Worm (Caenorhabditis elegans) whole organism, L2 larva: Measurements from ENCODE around the gene acr-7.

Experiments used
- C34F6.9 ChIP-seq: fragments of 150-350 bp; optimal IDR thresholded peaks from 2 replicates; lab custom pipeline; 2014; ENCODE audit warnings: missing biosample characterization, missing genetic modification characterization
- F13H6.1 ChIP-seq: sonication (generic microtip); optimal IDR thresholded peaks from 2 replicates; lab custom pipeline; 2016; ENCODE audit warnings: missing genetic modification characterization, missing compliant biosample characterization
- R02D3.7 ChIP-seq: fragments of 150-350 bp; optimal IDR thresholded peaks from 2 replicates; lab custom pipeline; 2014; ENCODE audit warnings: missing biosample characterization, missing genetic modification characterization
- Y55F3AM.14 ChIP-seq: fragments of 200-800 bp; sonication (Bioruptor generic); optimal IDR thresholded peaks from 2 replicates; lab custom pipeline; 2018; ENCODE audit warnings: mild to moderate bottlenecking, missing genetic modification characterization, missing compliant biosample characterization
- ZK546.5 ChIP-seq: sonication (generic microtip); optimal IDR thresholded peaks from 2 replicates; lab custom pipeline; 2017; ENCODE audit warnings: missing biosample characterization, missing genetic modification characterization
- alr-1 ChIP-seq: fragments of 150-350 bp; optimal IDR thresholded peaks from 2 replicates; lab custom pipeline; 2014; ENCODE audit warnings: missing biosample characterization, missing genetic modification characterization
- aly-2 ChIP-seq: fragments of 150-350 bp; optimal IDR thresholded peaks from 2 replicates; lab custom pipeline; 2014; ENCODE audit warnings: missing biosample characterization, missing genetic modification characterization
- ama-1 ChIP-seq: fragments of 150-350 bp; optimal IDR thresholded peaks from 2 replicates; lab custom pipeline; 2018; ENCODE audit warnings: inconsistent platforms
- blmp-1 ChIP-seq: sonication (generic microtip); optimal IDR thresholded peaks from 2 replicates; lab custom pipeline; 2017; ENCODE audit warnings: missing genetic modification characterization, mild to moderate bottlenecking, missing compliant biosample characterization, antibody characterized with exemption, moderate library complexity; ENCODE audit not compliant: insufficient read depth
- ceh-16 ChIP-seq: fragments of 150-350 bp; optimal IDR thresholded peaks from 2 replicates; lab custom pipeline; 2014; ENCODE audit warnings: missing biosample characterization, missing genetic modification characterization
- crh-2 ChIP-seq: sonication (generic microtip); optimal IDR thresholded peaks from 2 replicates; lab custom pipeline; 2017; ENCODE audit warnings: missing biosample characterization, missing genetic modification characterization
- dmd-4 ChIP-seq: sonication (generic microtip); optimal IDR thresholded peaks from 2 replicates; lab custom pipeline; 2017; ENCODE audit warnings: missing biosample characterization, missing genetic modification characterization
- egl-27 ChIP-seq: sonication (generic microtip); optimal IDR thresholded peaks from 3 replicates; lab custom pipeline; 2017; ENCODE audit warnings: missing biosample characterization, missing genetic modification reagents, missing genetic modification characterization
- elt-1 ChIP-seq: fragments of 150-350 bp; optimal IDR thresholded peaks from 2 replicates; lab custom pipeline; 2014; ENCODE audit warnings: missing biosample characterization, missing genetic modification characterization
- elt-3 ChIP-seq: sonication (generic microtip); optimal IDR thresholded peaks from 2 replicates; lab custom pipeline; 2017; ENCODE audit warnings: missing biosample characterization, missing genetic modification characterization
- fos-1 ChIP-seq: fragments of 150-350 bp; optimal IDR thresholded peaks from 2 replicates; lab custom pipeline; 2014; ENCODE audit warnings: missing biosample characterization, missing genetic modification characterization
- gmeb-1 ChIP-seq: fragments of 150-350 bp; optimal IDR thresholded peaks from 2 replicates; lab custom pipeline; 2014; ENCODE audit warnings: missing biosample characterization, missing genetic modification characterization
- lin-11 ChIP-seq: fragments of 150-350 bp; sonication (generic microtip); optimal IDR thresholded peaks from 2 replicates; lab custom pipeline; 2014; ENCODE audit warnings: missing biosample characterization, missing genetic modification characterization, inconsistent platforms, mixed read lengths
- lin-13 ChIP-seq: fragments of 150-350 bp; optimal IDR thresholded peaks from 2 replicates; lab custom pipeline; 2014; ENCODE audit warnings: missing biosample characterization, missing genetic modification reagents, missing genetic modification characterization
- lin-39 ChIP-seq: fragments of 150-350 bp; optimal IDR thresholded peaks from 2 replicates; lab custom pipeline; 2014; ENCODE audit warnings: missing biosample characterization, missing genetic modification reagents, missing genetic modification characterization
- lsy-2 ChIP-seq, 2 experiments: fragments of 150-350 bp in 1 of 2; sonication (generic microtip) in 1 of 2; optimal IDR thresholded peaks; 2 replicates each; lab custom pipeline; 2014 to 2017; ENCODE audit warnings: missing biosample characterization in 2 of 2, missing genetic modification characterization in 2 of 2
- mab-5 ChIP-seq: fragments of 150-350 bp; optimal IDR thresholded peaks from 2 replicates; lab custom pipeline; 2014; ENCODE audit warnings: missing biosample characterization, missing genetic modification characterization
- mbf-1 ChIP-seq: sonication (generic microtip); optimal IDR thresholded peaks from 2 replicates; lab custom pipeline; 2017; ENCODE audit warnings: missing biosample characterization, missing genetic modification characterization
- mdl-1 ChIP-seq, 2 experiments: fragments of 150-350 bp in 1 of 2; sonication (generic microtip) in 1 of 2; optimal IDR thresholded peaks; 2 replicates each; lab custom pipeline; 2017; ENCODE audit warnings: missing biosample characterization in 2 of 2, missing genetic modification characterization in 2 of 2
- nhr-10 ChIP-seq: sonication (generic microtip); optimal IDR thresholded peaks from 2 replicates; lab custom pipeline; 2017; ENCODE audit warnings: missing biosample characterization, missing genetic modification characterization
- nhr-11 ChIP-seq: fragments of 150-350 bp; optimal IDR thresholded peaks from 2 replicates; lab custom pipeline; 2014; ENCODE audit warnings: missing biosample characterization, missing genetic modification characterization
- nhr-12 ChIP-seq: fragments of 150-350 bp; optimal IDR thresholded peaks from 2 replicates; lab custom pipeline; 2014; ENCODE audit warnings: missing biosample characterization, missing genetic modification characterization
- nhr-129 ChIP-seq: fragments of 150-350 bp; optimal IDR thresholded peaks from 2 replicates; lab custom pipeline; 2014; ENCODE audit warnings: missing biosample characterization, missing genetic modification characterization
- nhr-21 ChIP-seq: fragments of 150-350 bp; optimal IDR thresholded peaks from 2 replicates; lab custom pipeline; 2014; ENCODE audit warnings: missing biosample characterization, missing genetic modification characterization
- nhr-23 ChIP-seq: fragments of 150-350 bp; optimal IDR thresholded peaks from 2 replicates; lab custom pipeline; 2014; ENCODE audit warnings: missing biosample characterization, missing genetic modification reagents, missing genetic modification characterization
- nhr-237 ChIP-seq: fragments of 150-350 bp; optimal IDR thresholded peaks from 2 replicates; lab custom pipeline; 2014; ENCODE audit warnings: missing biosample characterization, missing genetic modification characterization
- nhr-25 ChIP-seq: fragments of 150-350 bp; sonication (generic microtip); optimal IDR thresholded peaks from 3 replicates; lab custom pipeline; 2014; ENCODE audit warnings: missing biosample characterization, missing genetic modification characterization
- nhr-6 ChIP-seq: fragments of 150-350 bp; optimal IDR thresholded peaks from 2 replicates; lab custom pipeline; 2014; ENCODE audit warnings: missing biosample characterization, missing genetic modification characterization
- nhr-77 ChIP-seq: fragments of 150-350 bp; optimal IDR thresholded peaks from 2 replicates; lab custom pipeline; 2014; ENCODE audit warnings: missing biosample characterization, missing genetic modification characterization
- peb-1 ChIP-seq: fragments of 150-350 bp; optimal IDR thresholded peaks from 2 replicates; lab custom pipeline; 2014; ENCODE audit warnings: missing biosample characterization, missing genetic modification characterization
- sem-4 ChIP-seq: fragments of 150-350 bp; optimal IDR thresholded peaks from 2 replicates; lab custom pipeline; 2014; ENCODE audit warnings: missing biosample characterization, missing genetic modification reagents, missing genetic modification characterization
- skn-1 ChIP-seq: sonication (generic microtip); optimal IDR thresholded peaks from 2 replicates; lab custom pipeline; 2017; ENCODE audit warnings: missing biosample characterization, missing genetic modification characterization
- sma-3 ChIP-seq: sonication (generic microtip); optimal IDR thresholded peaks from 2 replicates; lab custom pipeline; 2016; ENCODE audit warnings: missing genetic modification reagents, missing genetic modification characterization, missing compliant biosample characterization
- sma-9 ChIP-seq, 2 experiments: fragments of 150-350 bp in 1 of 2; sonication (generic microtip) in 1 of 2; optimal IDR thresholded peaks; 2 replicates each; lab custom pipeline; 2014 to 2016; ENCODE audit warnings: missing genetic modification characterization in 2 of 2, mild to moderate bottlenecking in 1 of 2, missing biosample characterization in 1 of 2, missing compliant biosample characterization in 1 of 2, missing genetic modification reagents in 1 of 2, moderate library complexity in 1 of 2
- snpc-4 ChIP-seq: fragments of 150-350 bp; optimal IDR thresholded peaks from 2 replicates; lab custom pipeline; 2014; ENCODE audit warnings: missing biosample characterization, missing genetic modification characterization
- unc-39 ChIP-seq: fragments of 150-350 bp; optimal IDR thresholded peaks from 2 replicates; lab custom pipeline; 2014; ENCODE audit warnings: missing biosample characterization, missing genetic modification characterization
- unc-55 ChIP-seq: fragments of 150-350 bp; sonication (generic microtip); optimal IDR thresholded peaks from 3 replicates; lab custom pipeline; 2014; ENCODE audit warnings: missing biosample characterization, missing genetic modification reagents, missing genetic modification characterization
- unc-62 ChIP-seq: fragments of 150-350 bp; optimal IDR thresholded peaks from 2 replicates; lab custom pipeline; 2014; ENCODE audit warnings: missing biosample characterization, missing genetic modification reagents, missing genetic modification characterization
- zag-1 ChIP-seq: fragments of 150-350 bp; optimal IDR thresholded peaks from 2 replicates; lab custom pipeline; 2014; ENCODE audit warnings: missing biosample characterization, missing genetic modification characterization
- ztf-1 ChIP-seq: fragments of 200-800 bp; sonication (Bioruptor generic); conservative IDR thresholded peaks from 2 replicates; pipeline ENCODE4 v1.3.6; 2022; ENCODE audit warnings: missing genetic modification characterization, missing compliant biosample characterization
- ztf-11 ChIP-seq: sonication (generic microtip); optimal IDR thresholded peaks from 2 replicates; lab custom pipeline; 2017; ENCODE audit warnings: missing biosample characterization, missing genetic modification characterization
- ztf-4 ChIP-seq: fragments of 150-350 bp; optimal IDR thresholded peaks from 2 replicates; lab custom pipeline; 2014; ENCODE audit warnings: missing biosample characterization, missing genetic modification characterization

acr-7 gene

DNA sequence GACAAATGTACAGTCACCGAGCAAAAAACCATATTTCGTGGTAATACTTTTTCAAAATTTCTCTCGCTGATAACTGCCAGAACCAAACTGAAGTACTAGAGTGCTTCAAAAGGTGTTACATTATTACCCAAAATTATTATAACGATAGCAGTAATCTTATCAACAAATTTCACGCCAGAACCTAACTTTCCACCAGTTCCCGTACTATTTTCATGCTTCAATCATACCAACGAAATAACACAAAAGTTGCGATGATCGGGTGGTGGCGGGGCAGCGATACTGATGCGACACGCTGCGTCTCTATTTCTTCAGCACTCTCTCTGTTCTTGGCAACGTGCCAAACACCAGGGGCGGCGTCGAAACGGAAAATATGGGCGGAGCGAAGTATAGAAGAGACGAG is 40.6 kb downstream of the acr-7 start:
- TF ChIP-seq nhr-6 (tag; lab: Kevin White, UChicago) (no peak), mbf-1 (no peak), mdl-1 (tag; optimal IDR thresholded peaks at IDR 0.05; lab: Kevin White, UChicago) (no peak), fos-1 (tag; lab: Kevin White, UChicago) (peak; percentile 82), nhr-129 (tag; lab: Kevin White, UChicago) (no peak), nhr-12 (tag; lab: Kevin White, UChicago) (no peak), lin-11 (tag; lab: Kevin White, UChicago) (no peak), egl-27 (tag; lab: Kevin White, UChicago) (no peak), peb-1 (tag; lab: Kevin White, UChicago) (no peak), crh-2 (peak; percentile 1), ztf-11 (tag; lab: Kevin White, UChicago) (no peak), nhr-10 (tag; lab: Kevin White, UChicago) (no peak), aly-2 (tag; lab: Kevin White, UChicago) (no peak), ama-1 (no peak), unc-62 (no peak), ztf-1 (GFP tag; lab: Robert Waterston, UW) (no peak), nhr-77 (no peak), nhr-25 (peak; percentile 36), Y55F3AM.14 (GFP tag; lab: Kevin White, UChicago) (peak; percentile 63), blmp-1 (tag; lab: Kevin White, UChicago) (no peak), unc-39 (no peak), ceh-16 (tag; lab: Kevin White, UChicago) (no peak), sma-3 (GFP tag; lab: Kevin White, UChicago) (peak; percentile 23), zag-1 (no peak), elt-1 (tag; lab: Kevin White, UChicago) (no peak), R02D3.7 (no peak), ztf-4 (tag; lab: Kevin White, UChicago) (no peak), skn-1 (no peak), nhr-237 (tag; lab: Kevin White, UChicago) (no peak), ZK546.5 (tag; lab: Kevin White, UChicago) (no peak), alr-1 (tag; lab: Kevin White, UChicago) (no peak), dmd-4 (tag; lab: Kevin White, UChicago) (no peak), sem-4 (tag; lab: Kevin White, UChicago) (no peak), F13H6.1 (tag; lab: Kevin White, UChicago) (peak; percentile 49), snpc-4 (tag; lab: Kevin White, UChicago) (no peak), nhr-23 (tag; lab: Kevin White, UChicago) (no peak), lin-13 (GFP tag; lab: Kevin White, UChicago) (no peak), nhr-21 (tag; lab: Kevin White, UChicago) (no peak), lin-39 (tag; lab: Kevin White, UChicago) (no peak), nhr-11 (tag; lab: Kevin White, UChicago) (no peak), mab-5 (tag; lab: Kevin White, UChicago) (no peak), elt-3 (tag; lab: Kevin White, UChicago) (no peak), sma-9 (GFP tag; optimal IDR thresholded peaks at IDR 0.05; lab: Kevin White, UChicago) (peak; percentile 76), sma-9 (tag; optimal IDR thresholded peaks at IDR 0.05; lab: Kevin White, UChicago) (no peak), gmeb-1 (tag; lab: Kevin White, UChicago) (peak; percentile 38), C34F6.9 (tag; lab: Kevin White, UChicago) (peak; percentile 1), unc-55 (no peak), lsy-2 (tag; optimal IDR thresholded peaks at IDR 0.05; lab: Kevin White, UChicago) (peak in 1 of 2 experiments; percentile 11)
